Fruit fly (Drosophila melanogaster) whole organism, embryonic: ENCODE results near the gene CG16790.
A peak's percentile ranks its signal among the peaks of the same experiment; 100 is the strongest.

Experiments
- Aef1 ChIP-seq: fragments of 200-800 bp; sonication (Bioruptor generic); IDR thresholded peaks from 3 replicates; pipeline ENCODE4 v1.3.6; 2022; ENCODE audit warnings: missing biosample characterization, missing genetic modification characterization
- B-H2 ChIP-seq: fragments of 200-800 bp; sonication (Bioruptor generic); optimal IDR thresholded peaks from 2 replicates; lab custom pipeline; 2018; ENCODE audit warnings: missing biosample characterization, mild to moderate bottlenecking, missing genetic modification characterization
- CG10274 ChIP-seq: fragments of 200-800 bp; sonication (Bioruptor generic); optimal IDR thresholded peaks from 3 replicates; lab custom pipeline; 2017; ENCODE audit warnings: missing biosample characterization, mild to moderate bottlenecking, missing genetic modification characterization
- CG1233 ChIP-seq: fragments of 200-800 bp; sonication (Bioruptor generic); optimal IDR thresholded peaks from 4 replicates; lab custom pipeline; 2018; ENCODE audit warnings: missing biosample characterization, mild to moderate bottlenecking, missing genetic modification characterization
- CG12769 ChIP-seq: fragments of 200-800 bp; sonication (Bioruptor generic); optimal IDR thresholded peaks from 2 replicates; lab custom pipeline; 2019; ENCODE audit warnings: missing biosample characterization, mild to moderate bottlenecking, missing genetic modification characterization, moderate library complexity
- CG13624 ChIP-seq: fragments of 200-800 bp; sonication (Bioruptor generic); optimal IDR thresholded peaks from 2 replicates; lab custom pipeline; 2016; ENCODE audit warnings: missing biosample characterization, missing genetic modification characterization
- CG15011 ChIP-seq: fragments of 200-800 bp; sonication (Bioruptor generic); optimal IDR thresholded peaks from 3 replicates; lab custom pipeline; 2018; ENCODE audit warnings: missing biosample characterization, mild to moderate bottlenecking, missing genetic modification characterization
- CG17359 ChIP-seq: fragments of 200-800 bp; sonication (Bioruptor generic); optimal IDR thresholded peaks from 3 replicates; lab custom pipeline; 2018; ENCODE audit warnings: missing biosample characterization, mild to moderate bottlenecking, missing genetic modification characterization, moderate library complexity
- CG17568 ChIP-seq: fragments of 200-800 bp; sonication (Bioruptor generic); optimal IDR thresholded peaks from 2 replicates; lab custom pipeline; 2018; ENCODE audit warnings: missing biosample characterization, mild to moderate bottlenecking, missing genetic modification characterization, moderate library complexity
- CG18619 ChIP-seq: fragments of 200-800 bp; sonication (Bioruptor generic); optimal IDR thresholded peaks from 3 replicates; lab custom pipeline; 2017; ENCODE audit warnings: missing biosample characterization, mild to moderate bottlenecking, missing genetic modification characterization
- CG2678 ChIP-seq: fragments of 200-800 bp; sonication (Bioruptor generic); optimal IDR thresholded peaks from 3 replicates; lab custom pipeline; 2019; ENCODE audit warnings: missing biosample characterization, mild to moderate bottlenecking, missing genetic modification characterization, moderate library complexity
- CG2712 ChIP-seq: fragments of 200-800 bp; optimal IDR thresholded peaks from 3 replicates; lab custom pipeline; 2019; ENCODE audit warnings: missing biosample characterization, mild to moderate bottlenecking, missing genetic modification characterization, moderate library complexity
- CG30431 ChIP-seq: fragments of 200-800 bp; sonication (Bioruptor generic); optimal IDR thresholded peaks from 2 replicates; lab custom pipeline; 2017; ENCODE audit warnings: missing biosample characterization, missing genetic modification characterization
- CG31224 ChIP-seq: fragments of 200-800 bp; sonication (Bioruptor generic); IDR thresholded peaks from 2 replicates; pipeline ENCODE4 v1.3.6; 2022; ENCODE audit warnings: missing biosample characterization, missing genetic modification characterization
- CG32532 ChIP-seq: fragments of 200-800 bp; sonication (Bioruptor generic); IDR thresholded peaks from 2 replicates; pipeline ENCODE4 v1.3.6; 2022; ENCODE audit warnings: missing biosample characterization, missing genetic modification characterization
- CG3838 ChIP-seq: fragments of 200-800 bp; sonication (Bioruptor generic); optimal IDR thresholded peaks from 3 replicates; lab custom pipeline; 2016; ENCODE audit warnings: missing biosample characterization, missing genetic modification characterization
- CG4854 ChIP-seq: fragments of 200-800 bp; sonication (Bioruptor generic); optimal IDR thresholded peaks from 2 replicates; lab custom pipeline; 2016; ENCODE audit warnings: missing biosample characterization, missing genetic modification characterization, inconsistent platforms
- CG9876 ChIP-seq: fragments of 200-800 bp; sonication (Bioruptor generic); optimal IDR thresholded peaks from 2 replicates; lab custom pipeline; 2016; ENCODE audit warnings: missing biosample characterization, missing genetic modification characterization
- Doc2 ChIP-seq: fragments of 200-800 bp; sonication (Bioruptor generic); IDR thresholded peaks from 2 replicates; pipeline ENCODE4 v1.3.6; 2022; ENCODE audit warnings: missing biosample characterization, missing genetic modification characterization
- E2f1 ChIP-seq: fragments of 200-800 bp; sonication (Bioruptor generic); IDR thresholded peaks from 2 replicates; pipeline ENCODE4 v1.3.6; 2022; ENCODE audit warnings: missing biosample characterization, missing genetic modification characterization
- Hr3 ChIP-seq: fragments of 200-800 bp; sonication (Bioruptor generic); optimal IDR thresholded peaks from 3 replicates; lab custom pipeline; 2016; ENCODE audit warnings: missing biosample characterization, missing genetic modification characterization
- MBD-R2 ChIP-seq: fragments of 200-800 bp; sonication (Bioruptor generic); IDR thresholded peaks from 2 replicates; pipeline ENCODE4 v1.3.6; 2022; ENCODE audit warnings: missing biosample characterization, missing genetic modification characterization
- NfI ChIP-seq: fragments of 200-800 bp; sonication (Bioruptor generic); optimal IDR thresholded peaks from 3 replicates; lab custom pipeline; 2018; ENCODE audit warnings: missing biosample characterization, mild to moderate bottlenecking, missing genetic modification characterization, moderate library complexity
- Six4 ChIP-seq: fragments of 200-800 bp; sonication (Bioruptor generic); optimal IDR thresholded peaks from 2 replicates; lab custom pipeline; 2016; ENCODE audit warnings: missing biosample characterization, missing genetic modification characterization
- Sox100B ChIP-seq: fragments of 200-800 bp; sonication (Bioruptor generic); optimal IDR thresholded peaks from 3 replicates; lab custom pipeline; 2018; ENCODE audit warnings: missing biosample characterization, mild to moderate bottlenecking, missing genetic modification characterization
- YL-1 ChIP-seq: fragments of 200-800 bp; sonication (Bioruptor generic); optimal IDR thresholded peaks from 3 replicates; lab custom pipeline; 2017; ENCODE audit warnings: missing biosample characterization, mild to moderate bottlenecking, missing genetic modification characterization
- ac ChIP-seq: fragments of 200-800 bp; sonication (Bioruptor generic); optimal IDR thresholded peaks from 3 replicates; lab custom pipeline; 2017; ENCODE audit warnings: missing biosample characterization, mild to moderate bottlenecking, missing genetic modification characterization
- bbx ChIP-seq: fragments of 200-800 bp; sonication (Bioruptor generic); IDR thresholded peaks from 2 replicates; pipeline ENCODE4 v1.3.6; 2022; ENCODE audit warnings: missing biosample characterization, missing genetic modification characterization; ENCODE audit not compliant: partially characterized antibody
- bcd ChIP-seq: fragments of 200-800 bp; sonication (Bioruptor generic); optimal IDR thresholded peaks from 2 replicates; lab custom pipeline; 2017; ENCODE audit warnings: missing biosample characterization, mild to moderate bottlenecking, missing genetic modification characterization
- br ChIP-seq: fragments of >200 bp; optimal IDR thresholded peaks from 2 replicates; lab custom pipeline; 2017
- cas ChIP-seq: fragments of 200-800 bp; sonication (Bioruptor generic); IDR thresholded peaks from 2 replicates; pipeline ENCODE4 v1.3.6; 2022; ENCODE audit warnings: missing biosample characterization, missing genetic modification characterization
- crc ChIP-seq: fragments of 200-800 bp; sonication (Bioruptor generic); optimal IDR thresholded peaks from 2 replicates; lab custom pipeline; 2016; ENCODE audit warnings: missing biosample characterization, missing genetic modification characterization
- cwo ChIP-seq: fragments of 200-800 bp; sonication (Bioruptor generic); optimal IDR thresholded peaks from 3 replicates; lab custom pipeline; 2017; ENCODE audit warnings: missing biosample characterization, missing genetic modification characterization, mild to moderate bottlenecking, moderate library complexity, missing genetic modification reagents
- disco-r ChIP-seq: fragments of 200-800 bp; sonication (Bioruptor generic); optimal IDR thresholded peaks from 2 replicates; lab custom pipeline; 2016; ENCODE audit warnings: missing biosample characterization, missing genetic modification characterization
- dmrt99B ChIP-seq: fragments of 200-800 bp; sonication (Bioruptor generic); optimal IDR thresholded peaks from 2 replicates; lab custom pipeline; 2018; ENCODE audit warnings: missing biosample characterization, mild to moderate bottlenecking, missing genetic modification characterization, moderate library complexity
- eyg ChIP-seq: fragments of 200-800 bp; sonication (Bioruptor generic); optimal IDR thresholded peaks from 3 replicates; lab custom pipeline; 2016; ENCODE audit warnings: missing biosample characterization, missing genetic modification characterization
- fru ChIP-seq: fragments of >200 bp; optimal IDR thresholded peaks from 2 replicates; lab custom pipeline; 2017
- gro ChIP-seq: fragments of 200-800 bp; sonication (Bioruptor generic); optimal IDR thresholded peaks from 2 replicates; lab custom pipeline; 2016; ENCODE audit warnings: missing biosample characterization, missing genetic modification characterization
- lmd ChIP-seq: fragments of 200-800 bp; sonication (Bioruptor generic); IDR thresholded peaks from 2 replicates; pipeline ENCODE4 v1.3.6; 2022; ENCODE audit warnings: missing biosample characterization, missing genetic modification characterization
- mam ChIP-seq: fragments of 200-800 bp; sonication (Bioruptor generic); optimal IDR thresholded peaks from 3 replicates; lab custom pipeline; 2016; ENCODE audit warnings: missing biosample characterization, missing genetic modification characterization
- odd ChIP-seq: fragments of 200-800 bp; sonication (Bioruptor generic); optimal IDR thresholded peaks from 2 replicates; lab custom pipeline; 2017; ENCODE audit warnings: missing biosample characterization, mild to moderate bottlenecking, missing genetic modification characterization
- peb ChIP-seq: fragments of 200-800 bp; sonication (Bioruptor generic); IDR thresholded peaks from 2 replicates; pipeline ENCODE4 v1.3.6; 2022; ENCODE audit warnings: missing biosample characterization, missing genetic modification characterization
- pzg ChIP-seq: fragments of 200-800 bp; sonication (Bioruptor generic); optimal IDR thresholded peaks from 3 replicates; lab custom pipeline; 2018; ENCODE audit warnings: missing biosample characterization, mild to moderate bottlenecking, missing genetic modification characterization, moderate library complexity
- ranshi ChIP-seq: fragments of 200-800 bp; sonication (Bioruptor generic); IDR thresholded peaks from 2 replicates; pipeline ENCODE4 v1.3.6; 2022; ENCODE audit warnings: missing biosample characterization, missing genetic modification characterization
- slou ChIP-seq: fragments of 200-800 bp; sonication (Bioruptor generic); optimal IDR thresholded peaks from 3 replicates; lab custom pipeline; 2016; ENCODE audit warnings: missing biosample characterization, missing genetic modification characterization
- tna ChIP-seq: fragments of 200-800 bp; sonication (Bioruptor generic); IDR thresholded peaks from 2 replicates; pipeline ENCODE4 v1.3.6; 2022; ENCODE audit warnings: missing biosample characterization, missing genetic modification characterization; ENCODE audit not compliant: partially characterized antibody
- trem ChIP-seq: fragments of 200-800 bp; optimal IDR thresholded peaks from 3 replicates; lab custom pipeline; 2019; ENCODE audit warnings: missing biosample characterization, mild to moderate bottlenecking, missing genetic modification characterization, moderate library complexity
- tx ChIP-seq: fragments of 200-800 bp; sonication (Bioruptor generic); optimal IDR thresholded peaks from 2 replicates; lab custom pipeline; 2016; ENCODE audit warnings: missing biosample characterization, missing genetic modification characterization
- usp ChIP-seq: fragments of >200 bp; optimal IDR thresholded peaks from 2 replicates; lab custom pipeline; 2017; ENCODE audit warnings: missing biosample characterization, missing genetic modification characterization
- wek ChIP-seq: fragments of 200-800 bp; sonication (Bioruptor generic); optimal IDR thresholded peaks from 3 replicates; lab custom pipeline; 2018; ENCODE audit warnings: missing biosample characterization, mild to moderate bottlenecking, missing genetic modification characterization, moderate library complexity

The CG16790 gene

DNA sequence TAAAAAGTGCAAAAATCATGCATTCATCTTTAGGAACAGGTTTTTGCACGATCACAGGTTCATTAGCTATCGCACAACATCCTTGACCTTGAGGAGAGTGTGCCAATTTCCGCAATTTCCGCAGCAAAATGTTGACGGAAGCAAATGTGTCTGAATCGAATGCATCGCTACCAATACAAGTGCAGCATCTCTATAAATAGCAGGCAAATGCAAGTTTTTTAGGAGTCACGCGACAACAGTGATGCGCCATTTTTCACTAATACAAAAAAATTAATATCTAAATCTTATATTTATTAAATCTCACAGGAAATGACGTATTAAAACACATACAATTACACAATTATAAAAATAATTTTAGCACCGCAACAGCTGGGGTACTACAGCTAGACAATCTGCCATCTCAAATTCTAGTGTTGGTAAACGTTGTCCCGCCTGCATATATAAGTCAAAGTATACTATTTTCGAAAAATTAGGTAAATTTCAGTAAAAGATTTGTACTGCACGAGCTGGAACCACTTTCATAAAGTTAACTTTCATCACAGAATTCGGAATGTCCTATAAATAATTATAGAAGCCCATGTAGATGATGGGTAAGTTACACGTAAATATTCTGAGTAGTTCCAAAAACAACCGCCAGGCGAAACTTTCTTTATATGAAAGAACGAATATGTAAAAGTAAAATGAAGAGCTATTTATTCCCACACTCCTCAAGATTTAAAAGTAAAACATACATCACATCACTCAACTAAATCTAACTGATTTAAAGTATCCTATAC is 4.0 kb upstream of the CG16790 start, which contains the start of gene CG9399 (continued):
- peak; percentile 86 for TF ChIP-seq crc
- peak; percentile 96 for TF ChIP-seq CG32532 (GFP tag; lab: Robert Waterston, UW)
- TF ChIP-seq Doc2, result peak; percentile 85
- TF ChIP-seq MBD-R2 (GFP tag; lab: Robert Waterston, UW), result peak; percentile 90
- TF ChIP-seq CG10274 (GFP tag; lab: Kevin White, UChicago), result peak; percentile 82
- peak; percentile 94 for TF ChIP-seq B-H2 (GFP tag; lab: Kevin White, UChicago)
- TF ChIP-seq slou (GFP tag; lab: Kevin White, UChicago), result peak; percentile 84
- TF ChIP-seq Aef1 (GFP tag; lab: Robert Waterston, UW), result peak; percentile 98
- peak; percentile 92 for TF ChIP-seq cwo (GFP tag; lab: Kevin White, UChicago)
- TF ChIP-seq E2f1 (GFP tag; lab: Robert Waterston, UW), result peak; percentile 97
- TF ChIP-seq gro (GFP tag; lab: Kevin White, UChicago), result peak; percentile 89
- no peak for TF ChIP-seq tna (GFP tag; lab: Robert Waterston, UW)
- TF ChIP-seq NfI, result peak; percentile 97
- peak; percentile 77 for TF ChIP-seq wek (GFP tag; lab: Kevin White, UChicago)
- TF ChIP-seq CG31224 (GFP tag; lab: Robert Waterston, UW), result peak; percentile 91
- peak; percentile 98 for TF ChIP-seq ranshi (GFP tag; lab: Robert Waterston, UW)
- peak; percentile 72 for TF ChIP-seq ac (GFP tag; lab: Kevin White, UChicago)
- peak; percentile 97 for TF ChIP-seq YL-1 (GFP tag; lab: Kevin White, UChicago)
- peak; percentile 90 for TF ChIP-seq CG3838
- TF ChIP-seq Hr3 (GFP tag; lab: Kevin White, UChicago), result peak; percentile 98
- TF ChIP-seq CG13624 (GFP tag; lab: Kevin White, UChicago), result peak; percentile 83
- TF ChIP-seq CG2678 (tag; lab: Kevin White, UChicago), result peak; percentile 96
- peak; percentile 95 for TF ChIP-seq CG17568 (GFP tag; lab: Kevin White, UChicago)
- peak; percentile 76 for TF ChIP-seq eyg
- peak; percentile 95 for TF ChIP-seq CG18619 (GFP tag; lab: Kevin White, UChicago)
- peak; percentile 98 for TF ChIP-seq CG30431 (GFP tag; lab: Kevin White, UChicago)
- peak; percentile 95 for TF ChIP-seq cas (GFP tag; lab: Robert Waterston, UW)
- peak; percentile 91 for TF ChIP-seq CG4854 (GFP tag; lab: Kevin White, UChicago)
- peak; percentile 98 for TF ChIP-seq CG2712
- peak; percentile 95 for TF ChIP-seq peb (GFP tag; lab: Robert Waterston, UW)
- TF ChIP-seq pzg, result peak; percentile 59
- TF ChIP-seq tx, result peak; percentile 90
- TF ChIP-seq bcd (GFP tag; lab: Kevin White, UChicago), result peak; percentile 97
- TF ChIP-seq Sox100B (GFP tag; lab: Kevin White, UChicago), result peak; percentile 95
- no peak for TF ChIP-seq br (lab: Kevin White, UChicago)
- TF ChIP-seq disco-r (GFP tag; lab: Kevin White, UChicago), result peak; percentile 84
- peak; percentile 97 for TF ChIP-seq lmd (GFP tag; lab: Robert Waterston, UW)
- TF ChIP-seq trem, result peak; percentile 93
- peak; percentile 90 for TF ChIP-seq CG15011 (GFP tag; lab: Kevin White, UChicago)
- TF ChIP-seq CG9876 (GFP tag; lab: Kevin White, UChicago), result peak; percentile 78
- TF ChIP-seq fru (lab: Kevin White, UChicago), result no peak
- peak; percentile 92 for TF ChIP-seq mam (GFP tag; lab: Kevin White, UChicago)
- TF ChIP-seq odd (GFP tag; lab: Kevin White, UChicago), result peak; percentile 94
- TF ChIP-seq dmrt99B (tag; lab: Kevin White, UChicago), result peak; percentile 97
- TF ChIP-seq bbx (GFP tag; lab: Robert Waterston, UW), result peak; percentile 44
- peak; percentile 86 for TF ChIP-seq CG12769 (tag; lab: Kevin White, UChicago)
- peak; percentile 95 for TF ChIP-seq Six4 (GFP tag; lab: Kevin White, UChicago)
- peak; percentile 98 for TF ChIP-seq CG17359 (tag; lab: Kevin White, UChicago)
- TF ChIP-seq usp (GFP tag; lab: Kevin White, UChicago), result no peak
- peak; percentile 95 for TF ChIP-seq CG1233 (GFP tag; lab: Kevin White, UChicago)
